Fruit fly (Drosophila melanogaster) Kc167 (cell line): Measurements from ENCODE around the gene Brms1.

Source experiments
- Myc ChIP-seq: fragments of >200 bp; optimal IDR thresholded peaks from 2 replicates; lab custom pipeline; 2017; ENCODE audit warnings: missing external identifiers
- Sin3A ChIP-seq: fragments of >200 bp; optimal IDR thresholded peaks from 2 replicates; lab custom pipeline; 2018; ENCODE audit warnings: missing external identifiers
- h ChIP-seq: fragments of >200 bp; optimal IDR thresholded peaks from 3 replicates; lab custom pipeline; 2018; ENCODE audit warnings: missing external identifiers
- insv ChIP-seq: fragments of >200 bp; optimal IDR thresholded peaks from 3 replicates; lab custom pipeline; 2018; ENCODE audit warnings: missing external identifiers
- psq ChIP-seq: fragments of >200 bp; optimal IDR thresholded peaks from 2 replicates; lab custom pipeline; 2017; ENCODE audit warnings: missing external identifiers
- ttk ChIP-seq: sonication (Bioruptor generic); optimal IDR thresholded peaks from 2 replicates; lab custom pipeline; 2017; ENCODE audit warnings: missing external identifiers

Gene Brms1

dm6 chrX:12923258-12923901, 14.0 kb upstream of the Brms1 start:
- TF ChIP-seq insv (lab: Kevin White, UChicago), result no peak

- TF ChIP-seq insv (lab: Kevin White, UChicago) (no peak), h (lab: Kevin White, UChicago) (no peak)
Observed at dm6 chrX:12922338-12922737, 12.9 kb upstream of the Brms1 start.

dm6 chrX:12919594-12919993, 10.2 kb upstream of the Brms1 start:
- TF ChIP-seq Sin3A, result no peak
- no peak for TF ChIP-seq Myc (lab: Kevin White, UChicago)
- TF ChIP-seq psq, result no peak
- no peak for TF ChIP-seq h (lab: Kevin White, UChicago)
- no peak for TF ChIP-seq ttk (lab: Kevin White, UChicago)
- no peak for TF ChIP-seq insv (lab: Kevin White, UChicago)

DNA sequence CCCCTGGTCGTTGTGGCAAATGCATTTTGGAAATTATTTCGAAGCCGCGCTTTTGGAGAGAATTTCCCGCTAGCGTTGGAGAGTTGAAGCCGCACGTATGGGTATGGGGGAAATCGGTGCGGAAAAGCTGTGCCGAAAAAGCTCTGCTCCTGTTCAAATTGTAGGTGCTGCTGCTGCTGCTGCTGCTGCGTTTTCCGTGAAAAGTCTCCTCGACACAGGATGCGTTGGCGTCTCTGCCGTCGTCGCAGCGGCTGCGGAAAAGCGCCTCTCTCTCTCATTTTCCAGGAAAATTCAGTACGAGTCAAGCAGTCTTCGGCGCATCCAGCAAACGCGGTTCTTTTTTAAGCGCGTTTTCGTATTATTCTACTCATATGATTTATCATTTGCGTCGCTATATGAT, 7.8 kb upstream of the Brms1 start, which contains the start of gene fne:
Gene fne (plus strand): TSS at position 301 of the 400 bp plus-strand sequence.
- no peak for TF ChIP-seq ttk (lab: Kevin White, UChicago)
- TF ChIP-seq h (lab: Kevin White, UChicago), result no peak
- no peak for TF ChIP-seq psq
- no peak for TF ChIP-seq insv (lab: Kevin White, UChicago)
- TF ChIP-seq Myc (lab: Kevin White, UChicago), result no peak
- no peak for TF ChIP-seq Sin3A

DNA sequence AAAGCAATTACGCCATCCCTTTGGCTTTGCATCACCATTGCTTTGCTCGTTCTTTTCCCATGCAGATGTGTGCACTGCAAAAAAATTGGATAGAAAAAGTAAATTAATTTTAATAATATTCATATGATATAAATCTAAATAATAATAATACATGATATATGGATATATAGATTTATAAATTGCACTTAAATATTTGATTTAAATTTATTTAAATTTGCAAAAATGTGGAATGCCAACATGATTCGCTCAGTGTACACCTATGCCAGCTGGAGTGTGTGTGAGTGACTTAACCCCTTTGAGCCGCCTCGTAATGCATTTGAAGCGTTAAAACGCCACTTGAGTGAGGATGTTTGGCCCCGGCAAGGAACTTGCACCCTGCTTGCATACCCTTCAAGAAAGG, 4.3 kb upstream of the Brms1 start:
- no peak for TF ChIP-seq Myc (lab: Kevin White, UChicago)
- TF ChIP-seq ttk (lab: Kevin White, UChicago), result no peak
- TF ChIP-seq psq, result no peak
- no peak for TF ChIP-seq Sin3A
- TF ChIP-seq h (lab: Kevin White, UChicago), result no peak
- TF ChIP-seq insv (lab: Kevin White, UChicago), result no peak

dm6 chrX:12906914-12907313, 2.5 kb downstream of the Brms1 start, which contains the start of gene mRpL49:
Gene mRpL49 (plus strand): TSS chrX:12907105.
- TF ChIP-seq insv (lab: Kevin White, UChicago) (no peak), ttk (lab: Kevin White, UChicago) (no peak), Myc (lab: Kevin White, UChicago) (no peak), Sin3A (no peak), h (lab: Kevin White, UChicago) (no peak), psq (no peak)

- TF ChIP-seq ttk (lab: Kevin White, UChicago) (no peak), Sin3A (no peak), h (lab: Kevin White, UChicago) (no peak)
Observed at dm6 chrX:12905901-12906689, 3.3 kb downstream of the Brms1 start, which contains the start of gene CG4404. Gene CG4404 (minus strand): TSS chrX:12906018.

DNA sequence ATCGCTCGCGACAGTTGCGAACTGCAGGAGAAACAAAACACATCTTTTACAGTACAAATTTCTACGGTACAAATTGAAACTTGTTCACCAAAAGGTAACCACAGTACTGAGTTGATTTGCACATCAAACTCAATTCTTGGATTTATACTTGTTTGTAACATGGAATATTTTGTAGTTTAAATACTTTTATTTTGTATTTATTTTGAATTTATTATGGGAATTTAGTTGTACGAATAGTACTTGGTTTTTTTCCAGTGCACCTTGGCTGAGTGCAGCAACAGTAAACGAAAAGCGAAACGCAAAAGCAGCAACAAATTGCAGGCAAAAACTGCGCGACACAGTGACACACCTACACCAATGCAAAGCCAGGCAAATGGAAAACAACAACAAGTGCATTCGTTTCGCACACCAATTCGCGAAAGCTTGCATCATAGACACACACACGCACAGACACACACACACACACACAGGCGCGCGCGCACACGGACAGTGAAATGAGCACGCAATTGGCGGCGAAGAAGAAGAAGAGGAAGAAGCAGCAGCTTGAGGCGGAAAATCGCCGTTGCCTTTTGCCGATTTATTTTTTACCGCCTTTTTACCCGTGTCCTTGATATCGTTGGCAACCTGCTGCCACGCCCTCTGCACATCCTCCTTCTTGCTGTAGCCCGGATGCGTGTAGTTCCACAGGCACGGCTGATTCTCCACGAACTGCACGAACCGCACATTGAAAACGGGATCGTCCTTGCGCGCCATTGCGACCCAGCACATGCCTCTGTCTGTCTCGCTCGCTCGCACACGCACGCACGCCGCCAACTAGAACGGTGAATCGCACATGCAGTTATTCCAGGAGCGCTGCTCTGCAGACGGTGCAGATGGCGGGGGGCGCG, 4.2 kb downstream of the Brms1 start:
- no peak for TF ChIP-seq h (lab: Kevin White, UChicago)
- no peak for TF ChIP-seq Sin3A
- TF ChIP-seq ttk (lab: Kevin White, UChicago), result no peak
- no peak for TF ChIP-seq insv (lab: Kevin White, UChicago)
- TF ChIP-seq psq, result no peak
- no peak for TF ChIP-seq Myc (lab: Kevin White, UChicago)

DNA sequence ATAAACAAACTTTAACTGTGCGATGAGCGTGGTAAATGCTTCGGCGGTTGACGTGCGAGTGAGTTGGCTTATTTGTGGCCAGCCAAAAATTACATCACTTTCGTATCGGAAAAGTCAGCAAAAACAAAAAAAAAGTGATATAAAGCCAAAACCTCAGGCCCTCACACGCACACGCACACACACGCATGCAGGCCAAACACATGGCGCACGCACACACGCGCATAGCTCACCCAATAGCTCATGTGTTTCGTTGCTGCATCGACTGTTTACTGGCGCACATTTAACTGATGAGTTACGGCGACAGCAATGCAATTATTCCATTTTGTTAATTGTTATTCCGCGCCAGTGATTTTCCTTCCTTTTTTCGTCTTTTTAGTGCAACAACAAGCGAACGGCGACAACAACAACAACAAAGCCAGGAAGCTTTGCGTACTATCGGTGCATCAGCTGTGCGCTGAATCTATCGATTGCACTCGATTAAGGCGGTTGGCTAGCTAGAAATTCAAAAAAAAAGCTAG, 6.3 kb downstream of the Brms1 start, which contains the start of gene Flad1:
Gene Flad1 (minus strand): TSS at position 418 of the 518 bp plus-strand sequence.
- no peak for TF ChIP-seq ttk (lab: Kevin White, UChicago)
- TF ChIP-seq psq, result no peak
- TF ChIP-seq Myc (lab: Kevin White, UChicago), result no peak
- TF ChIP-seq Sin3A, result no peak
- TF ChIP-seq h (lab: Kevin White, UChicago), result no peak
- TF ChIP-seq insv (lab: Kevin White, UChicago), result no peak

DNA sequence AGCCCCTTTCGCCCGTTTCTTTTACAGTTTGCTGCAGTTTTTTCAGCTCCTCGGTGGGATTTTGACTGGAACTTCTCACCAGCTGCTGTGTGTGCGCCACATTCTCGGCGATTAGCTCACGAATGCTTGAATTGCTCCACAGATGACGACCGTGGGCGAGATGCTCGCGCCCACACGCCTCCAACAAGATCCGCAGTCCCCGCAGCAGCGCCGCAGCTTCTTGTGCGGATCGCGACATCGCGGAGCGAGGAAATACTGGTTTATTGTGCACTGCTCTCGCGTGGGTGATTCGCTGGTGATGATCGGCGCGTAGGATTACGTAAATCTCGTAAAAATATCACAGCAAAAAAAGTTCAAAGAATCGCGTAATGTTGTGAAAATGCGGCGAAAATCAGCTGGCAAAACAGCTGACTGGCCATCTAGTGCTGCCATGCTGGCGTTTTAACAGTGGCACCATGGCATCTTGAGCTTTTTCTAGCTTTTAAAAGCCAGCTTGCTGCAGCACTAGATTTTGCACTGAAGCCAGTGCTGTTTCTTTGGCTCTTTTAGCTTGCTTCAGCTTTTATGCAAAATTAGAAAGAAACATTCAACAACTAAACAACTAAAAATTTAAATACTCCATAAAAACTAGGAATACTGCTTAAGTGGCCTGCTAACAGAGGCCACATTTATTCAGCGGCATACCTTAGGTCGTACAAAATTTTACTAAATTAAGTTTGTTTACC, 8.5 kb downstream of the Brms1 start, which contains the start of gene Coq8:
Gene Coq8 (minus strand): TSS at position 397 of the 725 bp plus-strand sequence.
- TF ChIP-seq Myc (lab: Kevin White, UChicago) (no peak), h (lab: Kevin White, UChicago) (no peak), psq (no peak), ttk (lab: Kevin White, UChicago) (no peak), insv (lab: Kevin White, UChicago) (no peak), Sin3A (no peak)

dm6 chrX:12898569-12898968, 10.9 kb downstream of the Brms1 start, which contains the start of gene CG32650:
Gene CG32650 (minus strand): TSS chrX:12898669.
- no peak for TF ChIP-seq psq
- no peak for TF ChIP-seq Myc (lab: Kevin White, UChicago)
- TF ChIP-seq h (lab: Kevin White, UChicago), result no peak
- no peak for TF ChIP-seq ttk (lab: Kevin White, UChicago)
- TF ChIP-seq Sin3A, result no peak
- no peak for TF ChIP-seq insv (lab: Kevin White, UChicago)
